Fruit fly (Drosophila melanogaster) whole organism, embryonic: ENCODE measurements around the gene Etfb.

Experiments used
- Hr78 ChIP-seq, 2 experiments: fragments of 200-800 bp in 1 of 2; fragments of >200 bp in 1 of 2; sonication (Bioruptor generic) in 1 of 2; optimal IDR thresholded peaks; 2 replicates each; lab custom pipeline; 2017 to 2019; ENCODE audit warnings: missing biosample characterization in 2 of 2, missing genetic modification characterization in 2 of 2, mild to moderate bottlenecking in 1 of 2, moderate library complexity in 1 of 2
- Sin3A ChIP-seq: fragments of >200 bp; optimal IDR thresholded peaks from 2 replicates; lab custom pipeline; 2018
- amos ChIP-seq: fragments of 200-800 bp; sonication (Bioruptor generic); IDR thresholded peaks from 2 replicates; pipeline ENCODE4 v1.3.6; 2022; ENCODE audit warnings: missing biosample characterization, missing genetic modification characterization; ENCODE audit not compliant: partially characterized antibody
- cato ChIP-seq: fragments of 200-800 bp; sonication (Bioruptor generic); optimal IDR thresholded peaks from 2 replicates; lab custom pipeline; 2016; ENCODE audit warnings: missing biosample characterization, missing genetic modification characterization, borderline replicate concordance
- fd64A ChIP-seq: fragments of 200-800 bp; sonication (Bioruptor generic); optimal IDR thresholded peaks from 3 replicates; lab custom pipeline; 2018; ENCODE audit warnings: missing biosample characterization, mild to moderate bottlenecking, missing genetic modification characterization
- run ChIP-seq: fragments of 200-800 bp; sonication (Bioruptor generic); optimal IDR thresholded peaks from 3 replicates; lab custom pipeline; 2018; ENCODE audit warnings: missing biosample characterization, mild to moderate bottlenecking, missing genetic modification characterization
- ttk ChIP-seq: fragments of 200-800 bp; sonication (Bioruptor generic); IDR thresholded peaks from 2 replicates; pipeline ENCODE4 v2.1.2; 2022; ENCODE audit warnings: missing biosample characterization, missing genetic modification characterization

DNA sequence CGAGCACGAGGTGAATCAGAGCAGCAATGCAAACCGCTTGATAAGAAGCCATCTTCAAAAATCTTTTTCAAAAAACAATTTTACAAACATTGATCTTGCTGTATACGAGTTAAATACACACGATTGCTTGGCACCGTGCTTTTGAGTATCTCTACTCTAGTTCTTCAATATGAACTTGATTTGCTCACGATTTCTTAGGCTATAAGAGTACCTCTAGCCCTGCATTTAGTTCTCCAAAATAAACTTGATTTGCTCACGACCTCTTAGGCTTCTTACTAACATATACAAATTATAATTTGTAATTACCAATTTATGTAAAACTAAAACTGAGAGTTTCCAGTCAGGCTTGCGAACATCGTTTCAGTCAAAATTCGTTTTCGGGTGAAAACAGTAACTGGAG is 33.4 kb upstream of the Etfb start, which contains the start of gene CG42592:
- TF ChIP-seq Hr78 (GFP tag; optimal IDR thresholded peaks at IDR 0.05; lab: Kevin White, UChicago), result no peak
- TF ChIP-seq fd64A, result no peak
- TF ChIP-seq ttk, result no peak
- no peak for TF ChIP-seq Sin3A (lab: Kevin White, UChicago)
- TF ChIP-seq amos (GFP tag; lab: Robert Waterston, UW), result no peak
- TF ChIP-seq run (tag; lab: Kevin White, UChicago), result no peak
- TF ChIP-seq cato (GFP tag; lab: Kevin White, UChicago), result no peak
